Worm (Caenorhabditis elegans) whole organism, young adult: ENCODE measurements around the gene sre-3.

Source experiments
- F22D6.2 ChIP-seq: sonication (generic microtip); optimal IDR thresholded peaks from 2 replicates; lab custom pipeline; 2016; ENCODE audit warnings: mild to moderate bottlenecking, missing genetic modification characterization, missing compliant biosample characterization
- ceh-40 ChIP-seq: fragments of 200-800 bp; sonication (Bioruptor generic); IDR thresholded peaks from 2 replicates; pipeline ENCODE4 v1.3.6; 2022; ENCODE audit warnings: missing genetic modification characterization, missing compliant biosample characterization
- dox-1 ChIP-seq: fragments of 200-800 bp; sonication (Bioruptor generic); IDR thresholded peaks from 2 replicates; pipeline ENCODE4 v1.3.6; 2022; ENCODE audit warnings: missing genetic modification reagents, missing genetic modification characterization, missing compliant biosample characterization
- him-1 ChIP-seq: sonication (generic microtip); optimal IDR thresholded peaks from 2 replicates; lab custom pipeline; 2016; ENCODE audit warnings: missing genotype, missing genetic modification reagents, missing genetic modification characterization, missing compliant biosample characterization
- hrde-1 ChIP-seq: sonication (generic microtip); optimal IDR thresholded peaks from 2 replicates; lab custom pipeline; 2016; ENCODE audit warnings: missing genetic modification characterization, mild to moderate bottlenecking, missing compliant biosample characterization, moderate library complexity, missing genotype, missing genetic modification reagents, borderline replicate concordance
- let-526 ChIP-seq: fragments of 200-800 bp; sonication (Bioruptor generic); IDR thresholded peaks from 2 replicates; pipeline ENCODE4 v1.3.6; 2022; ENCODE audit warnings: missing genetic modification reagents, missing genetic modification characterization, missing compliant biosample characterization
- madf-3 ChIP-seq: fragments of 200-800 bp; sonication (Bioruptor generic); IDR thresholded peaks from 2 replicates; pipeline ENCODE4 v1.3.6; 2022; ENCODE audit warnings: missing genetic modification reagents, missing genetic modification characterization, missing compliant biosample characterization
- mel-28 ChIP-seq: sonication (generic microtip); optimal IDR thresholded peaks from 2 replicates; lab custom pipeline; 2016; ENCODE audit warnings: borderline replicate concordance, mild to moderate bottlenecking, missing genetic modification characterization, missing compliant biosample characterization
- nhr-179 ChIP-seq: sonication (generic microtip); optimal IDR thresholded peaks from 2 replicates; lab custom pipeline; 2016; ENCODE audit warnings: mild to moderate bottlenecking, missing genetic modification characterization, missing compliant biosample characterization
- pha-4 ChIP-seq: fragments of 150-350 bp; sonication (generic microtip); optimal IDR thresholded peaks from 2 replicates; lab custom pipeline; 2014; ENCODE audit warnings: missing biosample characterization, missing genetic modification reagents, missing genetic modification characterization
- ztf-22 ChIP-seq: fragments of 200-800 bp; sonication (Bioruptor generic); optimal IDR thresholded peaks from 2 replicates; lab custom pipeline; 2018; ENCODE audit warnings: mild to moderate bottlenecking, missing genetic modification characterization, moderate library complexity, missing compliant biosample characterization

DNA sequence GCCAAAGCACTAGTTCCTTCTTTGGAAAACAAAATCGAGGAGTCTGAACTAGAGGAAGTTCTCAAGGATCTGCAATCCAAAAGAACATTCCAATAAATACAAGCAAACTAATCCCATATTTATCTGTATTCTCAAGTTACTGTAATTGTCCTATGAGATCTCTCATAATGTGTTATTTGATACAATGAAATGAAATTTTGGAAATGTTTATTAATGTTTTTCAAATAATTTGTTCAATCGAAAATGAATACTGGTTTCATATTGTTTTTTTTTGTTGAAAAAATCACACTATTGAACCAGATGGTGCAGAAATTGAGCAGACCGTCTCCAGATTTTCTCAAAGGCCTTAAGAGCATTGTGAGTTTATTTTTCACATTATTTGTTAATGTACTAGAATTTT lies 10.6 kb upstream of the sre-3 start, which contains the start of gene F43E2.1:
- TF ChIP-seq nhr-179 (tag; lab: Kevin White, UChicago) (no peak), mel-28 (tag; lab: Kevin White, UChicago) (no peak), F22D6.2 (tag; lab: Kevin White, UChicago) (no peak), pha-4 (tag; lab: Kevin White, UChicago) (no peak), ceh-40 (no peak), let-526 (GFP tag; lab: Robert Waterston, UW) (no peak), madf-3 (no peak), him-1 (tag; lab: Kevin White, UChicago) (no peak), hrde-1 (tag; lab: Kevin White, UChicago) (no peak), ztf-22 (GFP tag; lab: Kevin White, UChicago) (no peak), dox-1 (no peak)
